Worm (Caenorhabditis elegans) whole organism, L1 larva: ENCODE data around the gene AH9.4.
A peak's percentile ranks its signal among the peaks of the same experiment; 100 is the strongest.

ENCODE experiments used
- fkh-10 ChIP-seq: sonication (generic microtip); optimal IDR thresholded peaks from 2 replicates; lab custom pipeline; 2017; ENCODE audit warnings: missing biosample characterization, missing genetic modification reagents, missing genetic modification characterization
- lsy-2 ChIP-seq, 2 experiments: fragments of 150-350 bp; optimal IDR thresholded peaks; 2 replicates each; lab custom pipeline; 2014; ENCODE audit warnings: missing biosample characterization in 2 of 2, missing genetic modification characterization in 2 of 2
- snu-23 ChIP-seq: sonication (generic microtip); optimal IDR thresholded peaks from 2 replicates; lab custom pipeline; 2016; ENCODE audit warnings: missing genetic modification characterization, missing compliant biosample characterization
- zag-1 ChIP-seq: fragments of 150-350 bp; optimal IDR thresholded peaks from 2 replicates; lab custom pipeline; 2014; ENCODE audit warnings: missing biosample characterization, missing genetic modification characterization

DNA sequence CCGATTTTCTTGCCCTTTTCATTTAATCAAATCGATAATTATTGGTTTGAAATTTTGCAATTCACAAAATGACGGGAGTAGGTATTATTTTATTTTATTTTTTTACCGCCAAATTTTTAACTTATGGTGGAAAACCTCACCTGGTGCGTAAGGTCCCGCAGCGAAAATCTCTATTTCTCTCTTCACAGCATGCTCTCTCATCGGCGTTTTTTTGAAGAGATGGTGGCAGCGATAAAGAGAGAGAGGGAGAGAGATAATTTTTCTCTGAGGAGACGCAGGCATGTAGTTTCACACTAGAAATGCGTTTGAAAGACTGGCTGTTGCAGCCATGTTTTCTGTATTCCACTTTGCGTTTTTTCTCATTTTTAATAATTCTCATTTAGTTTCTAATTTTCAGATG, 40.2 kb downstream of the AH9.4 start, which contains the start of gene T14F9.2:
- TF ChIP-seq fkh-10: no peak
- peak; percentile 71 to 79 for TF ChIP-seq lsy-2 (tag; optimal IDR thresholded peaks at IDR 0.05; lab: Kevin White, UChicago)
- TF ChIP-seq zag-1: no peak
- TF ChIP-seq snu-23 (GFP tag; lab: Kevin White, UChicago): peak; percentile 74
